Fruit fly (Drosophila melanogaster) whole organism, embryonic: ENCODE measurements around the gene Mybbp1A.

Experiments used
- Abd-B ChIP-seq: fragments of 200-800 bp; sonication (Bioruptor generic); optimal IDR thresholded peaks from 2 replicates; lab custom pipeline; 2018; ENCODE audit warnings: missing biosample characterization, mild to moderate bottlenecking, missing genetic modification characterization, moderate library complexity
- Antp ChIP-seq: fragments of 200-800 bp; sonication (Bioruptor generic); optimal IDR thresholded peaks from 3 replicates; lab custom pipeline; 2016; ENCODE audit warnings: missing biosample characterization, missing genetic modification characterization
- CG11247 ChIP-seq: fragments of 200-800 bp; sonication (Bioruptor generic); IDR thresholded peaks from 2 replicates; pipeline ENCODE4 v1.3.6; 2022; ENCODE audit warnings: missing biosample characterization, missing genetic modification characterization
- CG12391 ChIP-seq: fragments of 200-800 bp; sonication (Bioruptor generic); optimal IDR thresholded peaks from 3 replicates; lab custom pipeline; 2018; ENCODE audit warnings: missing biosample characterization, mild to moderate bottlenecking, missing genetic modification characterization, moderate library complexity
- CG1603 ChIP-seq: fragments of 200-800 bp; sonication (Bioruptor generic); optimal IDR thresholded peaks from 2 replicates; lab custom pipeline; 2019; ENCODE audit warnings: missing biosample characterization, mild to moderate bottlenecking, missing genetic modification characterization, moderate library complexity
- CG17328 ChIP-seq: fragments of 200-800 bp; sonication (Bioruptor generic); IDR thresholded peaks from 2 replicates; pipeline ENCODE4 v1.3.6; 2022; ENCODE audit warnings: missing biosample characterization, missing genetic modification characterization
- CG18599 ChIP-seq: fragments of 200-800 bp; sonication (Bioruptor generic); optimal IDR thresholded peaks from 3 replicates; lab custom pipeline; 2017; ENCODE audit warnings: missing biosample characterization, missing genetic modification characterization, mild to moderate bottlenecking, moderate library complexity, missing genetic modification reagents
- CG3995 ChIP-seq: fragments of 200-800 bp; sonication (Bioruptor generic); optimal IDR thresholded peaks from 3 replicates; lab custom pipeline; 2016; ENCODE audit warnings: missing biosample characterization, missing genetic modification characterization
- CG4424 ChIP-seq: fragments of 200-800 bp; sonication (Bioruptor generic); optimal IDR thresholded peaks from 3 replicates; lab custom pipeline; 2016; ENCODE audit warnings: missing biosample characterization, missing genetic modification characterization
- CG4730 ChIP-seq: fragments of 200-800 bp; sonication (Bioruptor generic); IDR thresholded peaks from 2 replicates; pipeline ENCODE4 v1.3.6; 2022; ENCODE audit warnings: missing biosample characterization, missing genetic modification characterization
- CG6272 ChIP-seq: fragments of 200-800 bp; sonication (Bioruptor generic); IDR thresholded peaks from 2 replicates; pipeline ENCODE4 v1.3.6; 2022; ENCODE audit warnings: missing biosample characterization, missing genetic modification characterization
- CG7271 ChIP-seq: fragments of 200-800 bp; sonication (Bioruptor generic); optimal IDR thresholded peaks from 2 replicates; lab custom pipeline; 2018; ENCODE audit warnings: missing biosample characterization, mild to moderate bottlenecking, missing genetic modification characterization, moderate library complexity
- CG7928 ChIP-seq: fragments of 200-800 bp; sonication (Bioruptor generic); optimal IDR thresholded peaks from 2 replicates; lab custom pipeline; 2017; ENCODE audit warnings: missing biosample characterization, mild to moderate bottlenecking, missing genetic modification characterization
- CHES-1-like ChIP-seq: fragments of 200-800 bp; sonication (Bioruptor generic); optimal IDR thresholded peaks from 2 replicates; lab custom pipeline; 2016; ENCODE audit warnings: missing biosample characterization, missing genetic modification characterization
- Dfd ChIP-seq, 2 experiments: fragments of >200 bp; optimal IDR thresholded peaks; 2 replicates each; lab custom pipeline; 2017; ENCODE audit warnings: missing biosample characterization in 2 of 2, missing genetic modification characterization in 2 of 2
- Drgx ChIP-seq: fragments of 200-800 bp; sonication (Bioruptor generic); IDR thresholded peaks from 2 replicates; pipeline ENCODE4 v1.3.6; 2022; ENCODE audit warnings: missing biosample characterization, missing genetic modification characterization
- Eip74EF ChIP-seq, 2 experiments: fragments of 200-800 bp in 1 of 2; fragments of >200 bp in 1 of 2; sonication (Bioruptor generic) in 1 of 2; optimal IDR thresholded peaks; 2 replicates each; lab custom pipeline; 2017 to 2019; ENCODE audit warnings: missing biosample characterization in 2 of 2, missing genetic modification characterization in 2 of 2, mild to moderate bottlenecking in 1 of 2, moderate library complexity in 1 of 2
- Ets65A ChIP-seq: fragments of 200-800 bp; sonication (Bioruptor generic); peaks from one replicate; lab custom pipeline; 2016; ENCODE audit warnings: missing biosample characterization, missing genetic modification characterization
- Fer1 ChIP-seq: fragments of 200-800 bp; sonication (Bioruptor generic); optimal IDR thresholded peaks from 2 replicates; lab custom pipeline; 2017; ENCODE audit warnings: missing biosample characterization, mild to moderate bottlenecking, missing genetic modification characterization
- Hmr ChIP-seq: fragments of 200-800 bp; sonication (Bioruptor generic); optimal IDR thresholded peaks from 3 replicates; lab custom pipeline; 2017; ENCODE audit warnings: mild to moderate bottlenecking, missing biosample characterization, missing genetic modification reagents, missing genetic modification characterization
- Lpt ChIP-seq: fragments of >200 bp; optimal IDR thresholded peaks from 2 replicates; lab custom pipeline; 2018; ENCODE audit warnings: missing biosample characterization, missing genetic modification characterization
- Ptx1 ChIP-seq: fragments of 200-800 bp; sonication (Bioruptor generic); IDR thresholded peaks from 2 replicates; pipeline ENCODE4 v1.3.6; 2022; ENCODE audit warnings: missing biosample characterization, missing genetic modification characterization
- Sox102F ChIP-seq: fragments of 200-800 bp; sonication (Bioruptor generic); optimal IDR thresholded peaks from 2 replicates; lab custom pipeline; 2018; ENCODE audit warnings: missing biosample characterization, mild to moderate bottlenecking, missing genetic modification characterization, moderate library complexity
- Sry-β ChIP-seq: fragments of 200-800 bp; sonication (Bioruptor generic); optimal IDR thresholded peaks from 2 replicates; lab custom pipeline; 2018; ENCODE audit warnings: missing biosample characterization, mild to moderate bottlenecking, missing genetic modification characterization, moderate library complexity
- Xrp1 ChIP-seq: fragments of 200-800 bp; sonication (Bioruptor generic); IDR thresholded peaks from 2 replicates; pipeline ENCODE4 v1.3.6; 2022; ENCODE audit warnings: missing biosample characterization, missing genetic modification characterization
- bsh ChIP-seq, 2 experiments: fragments of 200-800 bp; sonication (Bioruptor generic); optimal IDR thresholded peaks; 2 replicates each; lab custom pipeline; 2017 to 2018; ENCODE audit warnings: mild to moderate bottlenecking in 2 of 2, missing biosample characterization in 2 of 2, missing genetic modification characterization in 2 of 2, moderate library complexity in 1 of 2
- cg ChIP-seq: fragments of 200-800 bp; sonication (Bioruptor generic); optimal IDR thresholded peaks from 3 replicates; lab custom pipeline; 2019; ENCODE audit warnings: missing biosample characterization, mild to moderate bottlenecking, missing genetic modification characterization, moderate library complexity
- ci ChIP-seq: fragments of 200-800 bp; sonication (Bioruptor generic); IDR thresholded peaks from 3 replicates; pipeline ENCODE4 v1.3.6; 2022; ENCODE audit warnings: missing biosample characterization, missing genetic modification characterization
- gcm2 ChIP-seq: fragments of 200-800 bp; sonication (Bioruptor generic); optimal IDR thresholded peaks from 2 replicates; lab custom pipeline; 2016; ENCODE audit warnings: missing biosample characterization, missing genetic modification characterization
- hb ChIP-seq: fragments of 200-800 bp; sonication (Bioruptor generic); IDR thresholded peaks from 3 replicates; pipeline ENCODE4 v1.3.6; 2022; ENCODE audit warnings: missing biosample characterization, missing genetic modification characterization; ENCODE audit not compliant: partially characterized antibody
- lmd ChIP-seq: fragments of 200-800 bp; sonication (Bioruptor generic); IDR thresholded peaks from 2 replicates; pipeline ENCODE4 v1.3.6; 2022; ENCODE audit warnings: missing biosample characterization, missing genetic modification characterization
- lov ChIP-seq, 2 experiments: fragments of 200-800 bp in 1 of 2; fragments of >200 bp in 1 of 2; sonication (Bioruptor generic) in 1 of 2; IDR thresholded peaks in 1 of 2; optimal IDR thresholded peaks in 1 of 2; 2 replicates in 1 of 2; 3 replicates in 1 of 2; pipeline versions ENCODE4 v1.3.6 to Lab custom; 2017 to 2022; ENCODE audit warnings: missing biosample characterization in 1 of 2, missing genetic modification characterization in 1 of 2
- pan ChIP-seq, 4 experiments: fragments of >200 bp in 3 of 4; fragments of 200-800 bp in 1 of 4; sonication (Bioruptor generic) in 1 of 4; optimal IDR thresholded peaks in 3 of 4; IDR thresholded peaks in 1 of 4; 2 replicates each; pipeline versions ENCODE4 v1.3.6 to Lab custom; 2017 to 2022; ENCODE audit warnings: missing biosample characterization in 2 of 4, missing genetic modification characterization in 2 of 4, mixed read lengths in 1 of 4
- peb ChIP-seq: fragments of 200-800 bp; sonication (Bioruptor generic); IDR thresholded peaks from 2 replicates; pipeline ENCODE4 v1.3.6; 2022; ENCODE audit warnings: missing biosample characterization, missing genetic modification characterization
- prd ChIP-seq, 3 experiments: fragments of >200 bp in 2 of 3; fragments of 200-800 bp in 1 of 3; sonication (Bioruptor generic) in 1 of 3; optimal IDR thresholded peaks in 2 of 3; IDR thresholded peaks in 1 of 3; 2 replicates in 2 of 3; 3 replicates in 1 of 3; pipeline versions ENCODE4 v1.3.6 to Lab custom; 2017 to 2022; ENCODE audit warnings: missing biosample characterization in 1 of 3, missing genetic modification characterization in 1 of 3
- row ChIP-seq: fragments of 200-800 bp; sonication (Bioruptor generic); IDR thresholded peaks from 3 replicates; pipeline ENCODE4 v1.3.6; 2022; ENCODE audit warnings: missing biosample characterization, missing genetic modification characterization
- salm ChIP-seq: fragments of 200-800 bp; sonication (Bioruptor generic); optimal IDR thresholded peaks from 2 replicates; lab custom pipeline; 2018; ENCODE audit warnings: missing biosample characterization, mild to moderate bottlenecking, missing genetic modification characterization
- sens ChIP-seq: fragments of 200-800 bp; sonication (Bioruptor generic); peaks from one replicate; lab custom pipeline; 2016; ENCODE audit warnings: missing biosample characterization, missing genetic modification characterization
- seq ChIP-seq: fragments of 200-800 bp; sonication (Bioruptor generic); IDR thresholded peaks from 2 replicates; pipeline ENCODE4 v1.3.6; 2022; ENCODE audit warnings: missing biosample characterization, missing genetic modification characterization
- sim ChIP-seq: fragments of 200-800 bp; sonication (Bioruptor generic); IDR thresholded peaks from 2 replicates; pipeline ENCODE4 v1.3.6; 2022; ENCODE audit warnings: missing biosample characterization, missing genetic modification characterization
- sima ChIP-seq: fragments of 200-800 bp; sonication (Bioruptor generic); optimal IDR thresholded peaks from 2 replicates; lab custom pipeline; 2016; ENCODE audit warnings: missing biosample characterization, missing genetic modification characterization
- sob ChIP-seq: fragments of 200-800 bp; sonication (Bioruptor generic); IDR thresholded peaks from 2 replicates; pipeline ENCODE4 v1.3.6; 2022; ENCODE audit warnings: missing biosample characterization, missing genetic modification characterization
- zfh1 ChIP-seq: fragments of 200-800 bp; sonication (Bioruptor generic); IDR thresholded peaks from 3 replicates; pipeline ENCODE4 v1.3.6; 2022; ENCODE audit warnings: missing biosample characterization, missing genetic modification characterization

Gene Mybbp1A

DNA sequence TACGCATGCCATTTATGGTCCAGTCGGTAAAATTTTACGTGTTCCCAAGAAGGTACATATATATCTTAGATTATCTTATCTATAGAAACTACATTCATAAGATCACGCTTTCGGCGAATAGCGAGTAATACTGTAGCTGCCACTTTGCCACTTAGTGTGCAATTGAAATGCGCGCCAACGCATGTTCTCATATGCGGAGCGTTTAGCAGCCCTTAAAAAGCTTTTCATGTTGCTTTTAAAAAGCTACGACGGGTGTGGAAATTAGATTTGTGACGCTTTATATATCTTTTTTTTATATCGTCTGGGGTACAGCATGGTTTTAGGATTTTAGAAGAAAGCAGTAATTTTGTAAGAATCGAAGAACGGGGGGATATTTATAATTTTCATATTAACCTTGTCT, 28.4 kb downstream of the Mybbp1A start (continued):
- TF ChIP-seq CG7271 (tag; lab: Kevin White, UChicago), result no peak
- TF ChIP-seq Hmr (GFP tag; lab: Kevin White, UChicago), result peak; percentile 9
- no peak for TF ChIP-seq Ptx1
- peak; percentile 40 for TF ChIP-seq Fer1 (GFP tag; lab: Kevin White, UChicago)
- TF ChIP-seq lov (optimal IDR thresholded peaks at IDR 0.05; lab: Kevin White, UChicago), result no peak
- TF ChIP-seq lov (GFP tag; IDR thresholded peaks at IDR 0.05; lab: Robert Waterston, UW), result no peak
- no peak for TF ChIP-seq Eip74EF (GFP tag; optimal IDR thresholded peaks at IDR 0.05; lab: Kevin White, UChicago)
- TF ChIP-seq CHES-1-like (GFP tag; lab: Kevin White, UChicago), result no peak

DNA sequence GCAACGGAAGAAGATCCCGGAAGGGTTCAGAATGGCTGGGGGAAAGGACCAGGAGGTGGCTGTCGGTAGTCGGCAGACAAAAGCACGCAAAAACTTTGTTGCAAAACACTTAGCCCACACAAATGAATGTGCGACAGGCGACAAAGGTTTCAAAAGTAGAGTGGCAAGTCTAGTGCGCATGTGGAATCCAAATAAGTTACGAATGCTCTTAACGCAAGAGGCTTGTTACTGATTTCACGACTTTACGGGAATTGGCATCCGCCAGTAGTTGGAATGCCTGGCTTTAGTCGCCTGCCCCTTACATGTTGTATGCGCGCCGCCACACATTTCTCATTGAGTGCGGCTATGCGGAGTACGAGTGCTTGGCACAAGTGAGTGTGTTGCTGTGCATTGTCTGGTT, 48.9 kb downstream of the Mybbp1A start:
- TF ChIP-seq sim (GFP tag; lab: Robert Waterston, UW) (no peak), CG18599 (GFP tag; lab: Kevin White, UChicago) (peak; percentile 8), sens (GFP tag; lab: Kevin White, UChicago) (peak; percentile 62), Sry-β (no peak), CG1603 (tag; lab: Kevin White, UChicago) (peak; percentile 7), zfh1 (GFP tag; lab: Robert Waterston, UW) (0 out of 3 replicates have a peak, but pooled peaks have one; percentile 29), Ets65A (GFP tag; lab: Kevin White, UChicago) (no peak), CG7928 (GFP tag; lab: Kevin White, UChicago) (no peak), lmd (GFP tag; lab: Robert Waterston, UW) (no peak), prd (optimal IDR thresholded peaks at IDR 0.05; lab: Kevin White, UChicago) (no peak), prd (GFP tag; IDR thresholded peaks at IDR 0.05; lab: Robert Waterston, UW) (peak; percentile 25; the same call in 1 of the 3 replicates), salm (no peak), hb (GFP tag; lab: Robert Waterston, UW) (no peak), Antp (no peak), Xrp1 (GFP tag; lab: Robert Waterston, UW) (peak; percentile 36; the same call in 1 of the 2 replicates), CG4730 (GFP tag; lab: Robert Waterston, UW) (0 out of 2 replicates have a peak, but pooled peaks have one; percentile 12), CG4424 (GFP tag; lab: Kevin White, UChicago) (no peak), bsh (GFP tag; optimal IDR thresholded peaks at IDR 0.05; lab: Kevin White, UChicago) (peak in 1 of 2 experiments; percentile 12), CG12391 (no peak), Sox102F (GFP tag; lab: Kevin White, UChicago) (no peak), CG17328 (GFP tag; lab: Robert Waterston, UW) (0 out of 2 replicates have a peak, but pooled peaks have one; percentile 12), ci (GFP tag; lab: Robert Waterston, UW) (0 out of 3 replicates have a peak, but pooled peaks have one; percentile 24), cg (GFP tag; lab: Kevin White, UChicago) (no peak), CG6272 (no peak), sob (0 out of 2 replicates have a peak, but pooled peaks have one; percentile 15), sima (no peak), gcm2 (GFP tag; lab: Kevin White, UChicago) (no peak), CG11247 (GFP tag; lab: Robert Waterston, UW) (no peak), row (GFP tag; lab: Robert Waterston, UW) (peak; percentile 42; the same call in 2 of the 3 replicates), CG3995 (GFP tag; lab: Kevin White, UChicago) (no peak), seq (GFP tag; lab: Robert Waterston, UW) (no peak), peb (GFP tag; lab: Robert Waterston, UW) (no peak), Dfd (GFP tag; optimal IDR thresholded peaks at IDR 0.05; lab: Kevin White, UChicago) (no peak), Drgx (GFP tag; lab: Robert Waterston, UW) (peak; percentile 41; the same call in 1 of the 2 replicates), Lpt (GFP tag; lab: Kevin White, UChicago) (no peak), Abd-B (GFP tag; lab: Kevin White, UChicago) (no peak), pan (optimal IDR thresholded peaks at IDR 0.05; lab: Kevin White, UChicago) (no peak), pan (GFP tag; optimal IDR thresholded peaks at IDR 0.05 in 1 of 2, IDR thresholded peaks at IDR 0.05 in 1 of 2) (peak in 1 of 2 experiments; percentile 16)
